Fruit fly (Drosophila melanogaster) whole organism, embryonic: ENCODE measurements around the gene srl.
A peak's percentile ranks its signal among the peaks of the same experiment; 100 is the strongest.

Source experiments
- Atf-2 ChIP-seq: fragments of 200-800 bp; sonication (Bioruptor generic); optimal IDR thresholded peaks from 2 replicates; lab custom pipeline; 2016; ENCODE audit warnings: missing biosample characterization, missing genetic modification characterization
- CG10147 ChIP-seq: fragments of 200-800 bp; sonication (Bioruptor generic); optimal IDR thresholded peaks from 2 replicates; lab custom pipeline; 2019; ENCODE audit warnings: missing biosample characterization, mild to moderate bottlenecking, missing genetic modification characterization, moderate library complexity
- CG1024 ChIP-seq: fragments of 200-800 bp; sonication (Bioruptor generic); IDR thresholded peaks from 2 replicates; pipeline ENCODE4 v1.3.6; 2022; ENCODE audit warnings: missing biosample characterization, missing genetic modification characterization
- CG10366 ChIP-seq: fragments of 200-800 bp; sonication (Bioruptor generic); IDR thresholded peaks from 2 replicates; pipeline ENCODE4 v1.3.6; 2022; ENCODE audit warnings: missing biosample characterization, missing genetic modification characterization
- CG10654 ChIP-seq: fragments of 200-800 bp; sonication (Bioruptor generic); optimal IDR thresholded peaks from 2 replicates; lab custom pipeline; 2016; ENCODE audit warnings: missing biosample characterization, missing genetic modification characterization
- CG11723 ChIP-seq: fragments of 200-800 bp; sonication (Bioruptor generic); optimal IDR thresholded peaks from 2 replicates; lab custom pipeline; 2017; ENCODE audit warnings: missing biosample characterization, mild to moderate bottlenecking, missing genetic modification characterization
- CG18262 ChIP-seq: fragments of 200-800 bp; optimal IDR thresholded peaks from 3 replicates; lab custom pipeline; 2019; ENCODE audit warnings: missing biosample characterization, mild to moderate bottlenecking, missing genetic modification characterization, moderate library complexity
- CG2116 ChIP-seq: fragments of 200-800 bp; sonication (Bioruptor generic); optimal IDR thresholded peaks from 3 replicates; lab custom pipeline; 2018; ENCODE audit warnings: missing biosample characterization, mild to moderate bottlenecking, missing genetic modification characterization
- CG2202 ChIP-seq: fragments of 200-800 bp; sonication (Bioruptor generic); optimal IDR thresholded peaks from 2 replicates; lab custom pipeline; 2018; ENCODE audit warnings: missing biosample characterization, mild to moderate bottlenecking, missing genetic modification characterization
- CG2678 ChIP-seq: fragments of 200-800 bp; sonication (Bioruptor generic); optimal IDR thresholded peaks from 3 replicates; lab custom pipeline; 2019; ENCODE audit warnings: missing biosample characterization, mild to moderate bottlenecking, missing genetic modification characterization, moderate library complexity
- CG30431 ChIP-seq: fragments of 200-800 bp; sonication (Bioruptor generic); optimal IDR thresholded peaks from 2 replicates; lab custom pipeline; 2017; ENCODE audit warnings: missing biosample characterization, missing genetic modification characterization
- CG31441 ChIP-seq: fragments of 200-800 bp; sonication (Bioruptor generic); IDR thresholded peaks from 2 replicates; pipeline ENCODE4 v1.3.6; 2022; ENCODE audit warnings: missing biosample characterization, missing genetic modification characterization
- CG3995 ChIP-seq: fragments of 200-800 bp; sonication (Bioruptor generic); optimal IDR thresholded peaks from 3 replicates; lab custom pipeline; 2016; ENCODE audit warnings: missing biosample characterization, missing genetic modification characterization
- CG42726 ChIP-seq: fragments of 200-800 bp; sonication (Bioruptor generic); IDR thresholded peaks from 2 replicates; pipeline ENCODE4 v1.3.6; 2022; ENCODE audit warnings: missing biosample characterization, missing genetic modification characterization; ENCODE audit not compliant: partially characterized antibody
- CG6254 ChIP-seq: fragments of 200-800 bp; sonication (Bioruptor generic); optimal IDR thresholded peaks from 3 replicates; lab custom pipeline; 2017; ENCODE audit warnings: mild to moderate bottlenecking, missing biosample characterization, missing genetic modification reagents, missing genetic modification characterization
- CG7357 ChIP-seq: fragments of 200-800 bp; sonication (Bioruptor generic); IDR thresholded peaks from 3 replicates; pipeline ENCODE4 v1.3.6; 2022; ENCODE audit warnings: missing biosample characterization, missing genetic modification characterization
- CG7556 ChIP-seq: fragments of 200-800 bp; sonication (Bioruptor generic); optimal IDR thresholded peaks from 2 replicates; lab custom pipeline; 2017; ENCODE audit warnings: missing biosample characterization, mild to moderate bottlenecking, missing genetic modification characterization
- CG8944 ChIP-seq: fragments of 200-800 bp; sonication (Bioruptor generic); optimal IDR thresholded peaks from 3 replicates; lab custom pipeline; 2016; ENCODE audit warnings: missing biosample characterization, missing genetic modification characterization
- CG9932 ChIP-seq: fragments of 200-800 bp; sonication (Bioruptor generic); IDR thresholded peaks from 2 replicates; pipeline ENCODE4 v1.3.6; 2022; ENCODE audit warnings: missing biosample characterization, missing genetic modification characterization
- CoRest ChIP-seq: fragments of 200-800 bp; sonication (Bioruptor generic); optimal IDR thresholded peaks from 3 replicates; lab custom pipeline; 2018; ENCODE audit warnings: missing biosample characterization, mild to moderate bottlenecking, missing genetic modification characterization, moderate library complexity
- D19B ChIP-seq: fragments of 200-800 bp; sonication (Bioruptor generic); optimal IDR thresholded peaks from 2 replicates; lab custom pipeline; 2017; ENCODE audit warnings: missing biosample characterization, mild to moderate bottlenecking, missing genetic modification characterization
- Eip74EF ChIP-seq, 2 experiments: fragments of 200-800 bp in 1 of 2; fragments of >200 bp in 1 of 2; sonication (Bioruptor generic) in 1 of 2; optimal IDR thresholded peaks; 2 replicates each; lab custom pipeline; 2017 to 2019; ENCODE audit warnings: missing biosample characterization in 2 of 2, missing genetic modification characterization in 2 of 2, mild to moderate bottlenecking in 1 of 2, moderate library complexity in 1 of 2
- Hr51 ChIP-seq, 2 experiments: fragments of 200-800 bp; sonication (Bioruptor generic); optimal IDR thresholded peaks; 2 replicates in 1 of 2; 3 replicates in 1 of 2; lab custom pipeline; 2016 to 2018; ENCODE audit warnings: missing biosample characterization in 2 of 2, missing genetic modification characterization in 2 of 2, mild to moderate bottlenecking in 1 of 2, moderate library complexity in 1 of 2
- Meics ChIP-seq: fragments of 200-800 bp; sonication (Bioruptor generic); optimal IDR thresholded peaks from 2 replicates; lab custom pipeline; 2017; ENCODE audit warnings: missing biosample characterization, mild to moderate bottlenecking, missing genetic modification characterization
- Myb ChIP-seq: fragments of 200-800 bp; sonication (Bioruptor generic); optimal IDR thresholded peaks from 2 replicates; lab custom pipeline; 2016; ENCODE audit warnings: missing biosample characterization, missing genetic modification characterization
- Nf-YA ChIP-seq: fragments of 200-800 bp; sonication (Bioruptor generic); IDR thresholded peaks from 2 replicates; pipeline ENCODE4 v1.3.6; 2022; ENCODE audit warnings: missing biosample characterization, missing genetic modification characterization
- Oli ChIP-seq: fragments of 200-800 bp; sonication (Bioruptor generic); optimal IDR thresholded peaks from 2 replicates; lab custom pipeline; 2018; ENCODE audit warnings: missing biosample characterization, mild to moderate bottlenecking, missing genetic modification characterization, moderate library complexity
- Ravus ChIP-seq: fragments of 200-800 bp; sonication (Bioruptor generic); IDR thresholded peaks from 2 replicates; pipeline ENCODE4 v1.3.6; 2022; ENCODE audit warnings: missing biosample characterization, missing genetic modification characterization
- Usf ChIP-seq: fragments of 200-800 bp; sonication (Bioruptor generic); optimal IDR thresholded peaks from 2 replicates; lab custom pipeline; 2017; ENCODE audit warnings: missing genotype, missing biosample characterization, missing genetic modification characterization
- cg ChIP-seq: fragments of 200-800 bp; sonication (Bioruptor generic); optimal IDR thresholded peaks from 3 replicates; lab custom pipeline; 2019; ENCODE audit warnings: missing biosample characterization, mild to moderate bottlenecking, missing genetic modification characterization, moderate library complexity
- ftz-f1 ChIP-seq: fragments of 200-800 bp; sonication (Bioruptor generic); optimal IDR thresholded peaks from 2 replicates; lab custom pipeline; 2016; ENCODE audit warnings: missing biosample characterization, missing genetic modification characterization
- gce ChIP-seq: fragments of 200-800 bp; sonication (Bioruptor generic); IDR thresholded peaks from 3 replicates; pipeline ENCODE4 v1.3.6; 2022; ENCODE audit warnings: missing biosample characterization, missing genetic modification characterization
- gro ChIP-seq: fragments of 200-800 bp; sonication (Bioruptor generic); optimal IDR thresholded peaks from 2 replicates; lab custom pipeline; 2016; ENCODE audit warnings: missing biosample characterization, missing genetic modification characterization
- gt ChIP-seq: fragments of 200-800 bp; sonication (Bioruptor generic); IDR thresholded peaks from 2 replicates; pipeline ENCODE4 v1.3.6; 2022; ENCODE audit warnings: missing biosample characterization, missing genetic modification characterization
- ind ChIP-seq: fragments of 200-800 bp; sonication (Bioruptor generic); optimal IDR thresholded peaks from 3 replicates; lab custom pipeline; 2016; ENCODE audit warnings: missing biosample characterization, missing genetic modification characterization
- kah ChIP-seq: fragments of 200-800 bp; sonication (Bioruptor generic); optimal IDR thresholded peaks from 2 replicates; lab custom pipeline; 2018; ENCODE audit warnings: missing biosample characterization, mild to moderate bottlenecking, missing genetic modification characterization
- lbe ChIP-seq: fragments of 200-800 bp; sonication (Bioruptor generic); optimal IDR thresholded peaks from 2 replicates; lab custom pipeline; 2016; ENCODE audit warnings: missing biosample characterization, mild to moderate bottlenecking, missing genetic modification characterization
- lilli ChIP-seq: fragments of 200-800 bp; sonication (Bioruptor generic); optimal IDR thresholded peaks from 3 replicates; lab custom pipeline; 2016; ENCODE audit warnings: missing biosample characterization, missing genetic modification characterization
- lmd ChIP-seq: fragments of 200-800 bp; sonication (Bioruptor generic); IDR thresholded peaks from 2 replicates; pipeline ENCODE4 v1.3.6; 2022; ENCODE audit warnings: missing biosample characterization, missing genetic modification characterization
- lola ChIP-seq, 3 experiments: fragments of >200 bp in 2 of 3; fragments of 200-800 bp in 1 of 3; sonication (Bioruptor generic) in 1 of 3; optimal IDR thresholded peaks; 2 replicates each; lab custom pipeline; 2017 to 2019; ENCODE audit warnings: missing biosample characterization in 3 of 3, missing genetic modification characterization in 3 of 3, mild to moderate bottlenecking in 1 of 3, moderate library complexity in 1 of 3
- luna ChIP-seq: fragments of 200-800 bp; sonication (Bioruptor generic); optimal IDR thresholded peaks from 2 replicates; lab custom pipeline; 2016; ENCODE audit warnings: missing biosample characterization, missing genetic modification characterization
- p53 ChIP-seq: fragments of 200-800 bp; sonication (Bioruptor generic); optimal IDR thresholded peaks from 2 replicates; lab custom pipeline; 2016; ENCODE audit warnings: missing biosample characterization, missing genetic modification characterization
- pfk ChIP-seq: fragments of 200-800 bp; sonication (Bioruptor generic); optimal IDR thresholded peaks from 2 replicates; lab custom pipeline; 2018; ENCODE audit warnings: missing biosample characterization, mild to moderate bottlenecking, missing genetic modification characterization, moderate library complexity
- slbo ChIP-seq: fragments of 200-800 bp; sonication (Bioruptor generic); IDR thresholded peaks from 2 replicates; pipeline ENCODE4 v1.3.6; 2022; ENCODE audit warnings: missing biosample characterization, missing genetic modification characterization
- so ChIP-seq: fragments of 200-800 bp; sonication (Bioruptor generic); IDR thresholded peaks from 3 replicates; pipeline ENCODE4 v1.3.6; 2022; ENCODE audit warnings: missing biosample characterization, missing genetic modification characterization
- stc ChIP-seq: fragments of 200-800 bp; sonication (Bioruptor generic); IDR thresholded peaks from 2 replicates; pipeline ENCODE4 v1.3.6; 2022; ENCODE audit warnings: missing biosample characterization, missing genetic modification characterization
- tap ChIP-seq: fragments of 200-800 bp; optimal IDR thresholded peaks from 3 replicates; lab custom pipeline; 2019; ENCODE audit warnings: missing biosample characterization, mild to moderate bottlenecking, missing genetic modification characterization, moderate library complexity
- tll ChIP-seq, 2 experiments: fragments of 200-800 bp in 1 of 2; fragments of >200 bp in 1 of 2; sonication (Bioruptor generic) in 1 of 2; optimal IDR thresholded peaks; 2 replicates each; lab custom pipeline; 2017 to 2019; ENCODE audit warnings: missing biosample characterization in 2 of 2, missing genetic modification characterization in 2 of 2, mild to moderate bottlenecking in 1 of 2, moderate library complexity in 1 of 2
- vvl ChIP-seq: fragments of 200-800 bp; sonication (Bioruptor generic); IDR thresholded peaks from 2 replicates; pipeline ENCODE4 v1.3.6; 2022; ENCODE audit warnings: missing biosample characterization, missing genetic modification characterization
- wdn ChIP-seq: fragments of 200-800 bp; sonication (Bioruptor generic); IDR thresholded peaks from 2 replicates; pipeline ENCODE4 v1.3.6; 2022; ENCODE audit warnings: missing biosample characterization, missing genetic modification characterization
- zen ChIP-seq: fragments of 200-800 bp; sonication (Bioruptor generic); optimal IDR thresholded peaks from 3 replicates; lab custom pipeline; 2018; ENCODE audit warnings: missing biosample characterization, mild to moderate bottlenecking, missing genetic modification characterization, moderate library complexity

srl gene

DNA sequence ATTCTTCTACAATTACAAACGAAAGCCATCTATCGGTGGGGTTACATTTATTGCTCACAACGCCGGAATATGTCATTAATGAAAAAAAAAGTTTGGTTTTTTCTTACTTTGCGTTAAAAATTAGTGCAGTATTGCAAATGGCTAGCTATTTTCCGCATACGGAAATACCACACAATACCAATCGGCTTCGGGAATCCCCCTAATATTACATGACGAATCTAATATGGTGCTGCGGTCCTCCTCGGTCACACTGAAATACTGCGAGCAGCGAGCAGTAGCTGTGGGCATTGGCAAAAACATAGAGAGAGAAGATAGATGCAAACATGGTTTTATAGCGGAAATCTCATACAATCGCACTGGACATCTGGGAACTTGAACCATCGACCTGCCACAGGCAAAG lies 41.6 kb downstream of the srl start, which contains the start of gene tub (continued):
- TF ChIP-seq ind (GFP tag; lab: Kevin White, UChicago) (peak; percentile 43), gt (GFP tag; lab: Robert Waterston, UW) (no peak), zen (peak; percentile 67), Meics (GFP tag; lab: Kevin White, UChicago) (peak; percentile 29), tll (GFP tag; optimal IDR thresholded peaks at IDR 0.05; lab: Kevin White, UChicago) (no peak), CoRest (peak; percentile 49), stc (no peak), Oli (tag; lab: Kevin White, UChicago) (no peak), CG10366 (peak; percentile 27; the same call in 1 of the 2 replicates), lbe (GFP tag; lab: Kevin White, UChicago) (no peak), lola (GFP tag; optimal IDR thresholded peaks at IDR 0.05; lab: Kevin White, UChicago) (no peak), lmd (peak; percentile 38; the same call in 1 of the 2 replicates), CG1024 (GFP tag; lab: Robert Waterston, UW) (peak; percentile 50; the same call in 1 of the 2 replicates), wdn (GFP tag; lab: Robert Waterston, UW) (no peak), Nf-YA (GFP tag; lab: Robert Waterston, UW) (no peak), Myb (GFP tag; lab: Kevin White, UChicago) (peak; percentile 36), CG7556 (GFP tag; lab: Kevin White, UChicago) (peak; percentile 6), CG3995 (GFP tag; lab: Kevin White, UChicago) (peak; percentile 6), ftz-f1 (GFP tag; lab: Kevin White, UChicago) (peak; percentile 22), vvl (GFP tag; lab: Robert Waterston, UW) (peak; percentile 55; the same call in 1 of the 2 replicates), CG8944 (GFP tag; lab: Kevin White, UChicago) (peak; percentile 22), slbo (GFP tag; lab: Robert Waterston, UW) (peak; percentile 66), Atf-2 (GFP tag; lab: Kevin White, UChicago) (no peak), CG42726 (GFP tag; lab: Robert Waterston, UW) (no peak), CG31441 (GFP tag; lab: Robert Waterston, UW) (no peak; the same call in 1 of the 2 replicates), Usf (GFP tag; lab: Kevin White, UChicago) (no peak), lilli (peak; percentile 69), gro (peak; percentile 31), CG10654 (no peak), CG11723 (no peak), CG9932 (no peak), pfk (GFP tag; lab: Kevin White, UChicago) (no peak), CG2116 (GFP tag; lab: Kevin White, UChicago) (peak; percentile 36), kah (GFP tag; lab: Kevin White, UChicago) (no peak), CG2678 (tag; lab: Kevin White, UChicago) (no peak), Ravus (no peak), CG2202 (no peak), luna (GFP tag; lab: Kevin White, UChicago) (no peak), D19B (no peak), CG6254 (GFP tag; lab: Kevin White, UChicago) (no peak), p53 (no peak), CG18262 (tag; lab: Kevin White, UChicago) (peak; percentile 44), Hr51 (GFP tag; optimal IDR thresholded peaks at IDR 0.05; lab: Kevin White, UChicago) (no peak), CG7357 (GFP tag; lab: Robert Waterston, UW) (no peak), tap (tag; lab: Kevin White, UChicago) (no peak), cg (no peak), CG10147 (GFP tag; lab: Kevin White, UChicago) (no peak), gce (no peak), so (GFP tag; lab: Robert Waterston, UW) (no peak), Eip74EF (GFP tag; optimal IDR thresholded peaks at IDR 0.05; lab: Kevin White, UChicago) (peak in 1 of 2 experiments; percentile 29), CG30431 (GFP tag; lab: Kevin White, UChicago) (no peak)
